Worm (Caenorhabditis elegans): ENCODE data around the gene nhr-180.

Gene nhr-180

ce11 chrV:667459-667858 is at the start of gene nhr-180:
Gene nhr-180, minus strand, starts transcription at chrV:667510.
- TF ChIP-seq unc-62 (GFP tag; optimal IDR thresholded peaks at IDR 0.05): no peak

- TF ChIP-seq unc-62 (GFP tag; optimal IDR thresholded peaks at IDR 0.05): no peak
Observed at ce11 chrV:712882-713281, 45.6 kb upstream of the nhr-180 start, which contains the start of gene cyp-33C11. Gene cyp-33C11, minus strand, starts transcription at chrV:712982.

- no peak for TF ChIP-seq unc-62 (GFP tag; optimal IDR thresholded peaks at IDR 0.05)
Observed at ce11 chrV:708808-709207, 41.5 kb upstream of the nhr-180 start, which contains the start of gene srbc-39. Gene srbc-39, plus strand, starts transcription at chrV:709108.

ce11 chrV:706918-707317 is 39.6 kb upstream of the nhr-180 start, which contains the start of gene srbc-38:
Gene srbc-38, plus strand, starts transcription at chrV:707218.
- TF ChIP-seq unc-62 (GFP tag; optimal IDR thresholded peaks at IDR 0.05): no peak

ce11 chrV:702260-702659 is 35.0 kb upstream of the nhr-180 start, which contains the start of gene srbc-37:
Gene srbc-37, plus strand, starts transcription at chrV:702560.
- no peak for TF ChIP-seq unc-62 (GFP tag; optimal IDR thresholded peaks at IDR 0.05)

ce11 chrV:699489-700129 is 32.3 kb upstream of the nhr-180 start, which contains the start of the genes ugt-29 and srx-5:
Gene ugt-29, minus strand, starts transcription at chrV:699589.
Gene srx-5, plus strand, starts transcription at chrV:700079.
- TF ChIP-seq unc-62 (GFP tag; optimal IDR thresholded peaks at IDR 0.05): no peak

- TF ChIP-seq unc-62 (GFP tag; optimal IDR thresholded peaks at IDR 0.05): no peak
Observed at ce11 chrV:699051-699450, 31.7 kb upstream of the nhr-180 start.

ce11 chrV:695914-696313 is 28.6 kb upstream of the nhr-180 start, which contains the start of gene srj-52:
Gene srj-52, minus strand, starts transcription at chrV:696014.
- no peak for TF ChIP-seq unc-62 (GFP tag; optimal IDR thresholded peaks at IDR 0.05)

ce11 chrV:694625-695024 is 27.3 kb upstream of the nhr-180 start, which contains the start of gene srj-53:
Gene srj-53, minus strand, starts transcription at chrV:694725.
- TF ChIP-seq unc-62 (GFP tag; optimal IDR thresholded peaks at IDR 0.05): no peak

ce11 chrV:692720-693422 is 25.6 kb upstream of the nhr-180 start, which contains the start of gene srx-4:
Gene srx-4, minus strand, starts transcription at chrV:692770.
- no peak for TF ChIP-seq unc-62 (GFP tag; optimal IDR thresholded peaks at IDR 0.05)

- TF ChIP-seq unc-62 (GFP tag; optimal IDR thresholded peaks at IDR 0.05): no peak
Observed at ce11 chrV:689538-689937, 22.2 kb upstream of the nhr-180 start.

- TF ChIP-seq unc-62 (GFP tag; optimal IDR thresholded peaks at IDR 0.05): no peak
Observed at ce11 chrV:687384-687783, 20.1 kb upstream of the nhr-180 start, which contains the start of gene H25P19.1. Gene H25P19.1, plus strand, starts transcription at chrV:687684.

- no peak for TF ChIP-seq unc-62 (GFP tag; optimal IDR thresholded peaks at IDR 0.05)
Observed at ce11 chrV:683858-684257, 16.5 kb upstream of the nhr-180 start, which contains the start of gene F31F4.1. Gene F31F4.1, plus strand, starts transcription at chrV:684060.

- no peak for TF ChIP-seq unc-62 (GFP tag; optimal IDR thresholded peaks at IDR 0.05)
Observed at ce11 chrV:682031-682430, 14.7 kb upstream of the nhr-180 start, which contains the start of gene srx-23. Gene srx-23, plus strand, starts transcription at chrV:682331.

- TF ChIP-seq unc-62 (GFP tag; optimal IDR thresholded peaks at IDR 0.05): no peak
Observed at ce11 chrV:679663-680062, 12.4 kb upstream of the nhr-180 start, which contains the start of gene srx-22. Gene srx-22, plus strand, starts transcription at chrV:679963.

ce11 chrV:676550-677084 is 9.3 kb upstream of the nhr-180 start, which contains the start of the genes fbxa-72 and srx-21:
Gene fbxa-72, minus strand, starts transcription at chrV:676753.
Gene srx-21, plus strand, starts transcription at chrV:677034.
- no peak for TF ChIP-seq unc-62 (GFP tag; optimal IDR thresholded peaks at IDR 0.05)
